Fruit fly (Drosophila melanogaster) whole organism, embryonic: ENCODE measurements around the gene Dic61B.

Source experiments
- Abd-B ChIP-seq: fragments of 200-800 bp; sonication (Bioruptor generic); optimal IDR thresholded peaks from 2 replicates; lab custom pipeline; 2018; ENCODE audit warnings: missing biosample characterization, mild to moderate bottlenecking, missing genetic modification characterization, moderate library complexity
- Asciz ChIP-seq: fragments of 200-800 bp; sonication (Bioruptor generic); optimal IDR thresholded peaks from 2 replicates; lab custom pipeline; 2017; ENCODE audit warnings: missing biosample characterization, mild to moderate bottlenecking, missing genetic modification characterization, missing genetic modification reagents
- Atf6 ChIP-seq: fragments of 200-800 bp; sonication (Bioruptor generic); IDR thresholded peaks from 2 replicates; pipeline ENCODE4 v1.3.6; 2022; ENCODE audit warnings: missing biosample characterization, missing genetic modification characterization
- CG11398 ChIP-seq: fragments of 200-800 bp; sonication (Bioruptor generic); optimal IDR thresholded peaks from 2 replicates; lab custom pipeline; 2016; ENCODE audit warnings: missing biosample characterization, missing genetic modification characterization
- CG11504 ChIP-seq: fragments of 200-800 bp; sonication (Bioruptor generic); optimal IDR thresholded peaks from 3 replicates; lab custom pipeline; 2019; ENCODE audit warnings: missing biosample characterization, mild to moderate bottlenecking, missing genetic modification characterization, moderate library complexity
- CG11560 ChIP-seq: fragments of 200-800 bp; sonication (Bioruptor generic); IDR thresholded peaks from 3 replicates; pipeline ENCODE4 v1.3.6; 2022; ENCODE audit warnings: missing biosample characterization, missing genetic modification characterization
- CG12659 ChIP-seq: fragments of 200-800 bp; sonication (Bioruptor generic); optimal IDR thresholded peaks from 3 replicates; lab custom pipeline; 2017; ENCODE audit warnings: mild to moderate bottlenecking, missing biosample characterization, missing genetic modification reagents, missing genetic modification characterization
- CG13123 ChIP-seq: fragments of 200-800 bp; sonication (Bioruptor generic); optimal IDR thresholded peaks from 2 replicates; lab custom pipeline; 2016; ENCODE audit warnings: missing biosample characterization, missing genetic modification characterization
- CG13287 ChIP-seq: fragments of 200-800 bp; sonication (Bioruptor generic); IDR thresholded peaks from 2 replicates; pipeline ENCODE4 v1.3.6; 2022; ENCODE audit warnings: missing biosample characterization, missing genetic modification characterization; ENCODE audit not compliant: partially characterized antibody
- CG14710 ChIP-seq: fragments of 200-800 bp; sonication (Bioruptor generic); optimal IDR thresholded peaks from 3 replicates; lab custom pipeline; 2019; ENCODE audit warnings: missing biosample characterization, mild to moderate bottlenecking, missing genetic modification characterization, moderate library complexity
- CG1603 ChIP-seq: fragments of 200-800 bp; sonication (Bioruptor generic); optimal IDR thresholded peaks from 2 replicates; lab custom pipeline; 2019; ENCODE audit warnings: missing biosample characterization, mild to moderate bottlenecking, missing genetic modification characterization, moderate library complexity
- CG2875 ChIP-seq: fragments of 200-800 bp; sonication (Bioruptor generic); optimal IDR thresholded peaks from 2 replicates; lab custom pipeline; 2017; ENCODE audit warnings: missing biosample characterization, mild to moderate bottlenecking, missing genetic modification characterization, missing genetic modification reagents
- CG3726 ChIP-seq: fragments of 200-800 bp; sonication (Bioruptor generic); IDR thresholded peaks from 3 replicates; pipeline ENCODE4, ENCODE4 v1.3.6; 2022; ENCODE audit warnings: missing biosample characterization, missing genetic modification characterization
- CG4730 ChIP-seq: fragments of 200-800 bp; sonication (Bioruptor generic); IDR thresholded peaks from 2 replicates; pipeline ENCODE4 v1.3.6; 2022; ENCODE audit warnings: missing biosample characterization, missing genetic modification characterization
- CG7928 ChIP-seq: fragments of 200-800 bp; sonication (Bioruptor generic); optimal IDR thresholded peaks from 2 replicates; lab custom pipeline; 2017; ENCODE audit warnings: missing biosample characterization, mild to moderate bottlenecking, missing genetic modification characterization
- CG9876 ChIP-seq: fragments of 200-800 bp; sonication (Bioruptor generic); optimal IDR thresholded peaks from 2 replicates; lab custom pipeline; 2016; ENCODE audit warnings: missing biosample characterization, missing genetic modification characterization
- Dad ChIP-seq: fragments of 200-800 bp; sonication (Bioruptor generic); optimal IDR thresholded peaks from 3 replicates; lab custom pipeline; 2016; ENCODE audit warnings: missing biosample characterization, missing genetic modification characterization
- E2f1 ChIP-seq: fragments of 200-800 bp; sonication (Bioruptor generic); IDR thresholded peaks from 2 replicates; pipeline ENCODE4 v1.3.6; 2022; ENCODE audit warnings: missing biosample characterization, missing genetic modification characterization
- E2f2 ChIP-seq: fragments of 200-800 bp; sonication (Bioruptor generic); IDR thresholded peaks from 2 replicates; pipeline ENCODE4 v1.3.6; 2022; ENCODE audit warnings: missing biosample characterization, missing genetic modification characterization
- Gsc ChIP-seq: fragments of 200-800 bp; sonication (Bioruptor generic); IDR thresholded peaks from 2 replicates; pipeline ENCODE4 v1.3.6; 2022; ENCODE audit warnings: missing biosample characterization, missing genetic modification characterization
- HLH54F ChIP-seq: fragments of 200-800 bp; sonication (Bioruptor generic); optimal IDR thresholded peaks from 3 replicates; lab custom pipeline; 2016; ENCODE audit warnings: missing biosample characterization, missing genetic modification characterization
- Hand ChIP-seq: fragments of 200-800 bp; sonication (Bioruptor generic); optimal IDR thresholded peaks from 2 replicates; lab custom pipeline; 2017; ENCODE audit warnings: mild to moderate bottlenecking, missing biosample characterization, missing genetic modification reagents, missing genetic modification characterization
- HmgZ ChIP-seq: fragments of 200-800 bp; sonication (Bioruptor generic); optimal IDR thresholded peaks from 2 replicates; lab custom pipeline; 2018; ENCODE audit warnings: missing biosample characterization, mild to moderate bottlenecking, missing genetic modification characterization
- Myb ChIP-seq: fragments of 200-800 bp; sonication (Bioruptor generic); optimal IDR thresholded peaks from 2 replicates; lab custom pipeline; 2016; ENCODE audit warnings: missing biosample characterization, missing genetic modification characterization
- Nf-YC ChIP-seq: fragments of 200-800 bp; optimal IDR thresholded peaks from 3 replicates; lab custom pipeline; 2019; ENCODE audit warnings: missing biosample characterization, mild to moderate bottlenecking, missing genetic modification characterization, moderate library complexity
- Rfx ChIP-seq: fragments of 200-800 bp; sonication (Bioruptor generic); IDR thresholded peaks from 2 replicates; pipeline ENCODE4 v1.3.6; 2022; ENCODE audit warnings: missing biosample characterization, missing genetic modification characterization
- Scr ChIP-seq: fragments of 200-800 bp; sonication (Bioruptor generic); IDR thresholded peaks from 2 replicates; pipeline ENCODE4 v1.3.6; 2022; ENCODE audit warnings: missing biosample characterization, missing genetic modification characterization; ENCODE audit not compliant: partially characterized antibody
- ato ChIP-seq: fragments of 200-800 bp; sonication (Bioruptor generic); IDR thresholded peaks from 2 replicates; pipeline ENCODE4 v1.3.6; 2022; ENCODE audit warnings: missing biosample characterization, missing genetic modification characterization; ENCODE audit not compliant: partially characterized antibody
- bbx ChIP-seq: fragments of 200-800 bp; sonication (Bioruptor generic); IDR thresholded peaks from 2 replicates; pipeline ENCODE4 v1.3.6; 2022; ENCODE audit warnings: missing biosample characterization, missing genetic modification characterization; ENCODE audit not compliant: partially characterized antibody
- dm ChIP-seq: fragments of 200-800 bp; sonication (Bioruptor generic); optimal IDR thresholded peaks from 3 replicates; lab custom pipeline; 2016; ENCODE audit warnings: missing biosample characterization, missing genetic modification characterization
- ems ChIP-seq: fragments of 200-800 bp; sonication (Bioruptor generic); optimal IDR thresholded peaks from 3 replicates; lab custom pipeline; 2016; ENCODE audit warnings: missing biosample characterization, missing genetic modification characterization
- gce ChIP-seq: fragments of 200-800 bp; sonication (Bioruptor generic); IDR thresholded peaks from 3 replicates; pipeline ENCODE4 v1.3.6; 2022; ENCODE audit warnings: missing biosample characterization, missing genetic modification characterization
- gem ChIP-seq: fragments of 200-800 bp; sonication (Bioruptor generic); optimal IDR thresholded peaks from 2 replicates; lab custom pipeline; 2019; ENCODE audit warnings: missing biosample characterization, mild to moderate bottlenecking, missing genetic modification characterization, moderate library complexity
- hbn ChIP-seq: fragments of 200-800 bp; sonication (Bioruptor generic); IDR thresholded peaks from 2 replicates; pipeline ENCODE4 v1.3.6; 2022; ENCODE audit warnings: missing biosample characterization, missing genetic modification characterization; ENCODE audit not compliant: partially characterized antibody
- knrl ChIP-seq: fragments of 200-800 bp; sonication (Bioruptor generic); IDR thresholded peaks from 3 replicates; pipeline ENCODE4 v1.3.6; 2022; ENCODE audit warnings: missing biosample characterization, missing genetic modification characterization; ENCODE audit not compliant: partially characterized antibody
- lbe ChIP-seq: fragments of 200-800 bp; sonication (Bioruptor generic); optimal IDR thresholded peaks from 2 replicates; lab custom pipeline; 2016; ENCODE audit warnings: missing biosample characterization, mild to moderate bottlenecking, missing genetic modification characterization
- lola ChIP-seq, 3 experiments: fragments of >200 bp in 2 of 3; fragments of 200-800 bp in 1 of 3; sonication (Bioruptor generic) in 1 of 3; optimal IDR thresholded peaks; 2 replicates each; lab custom pipeline; 2017 to 2019; ENCODE audit warnings: missing biosample characterization in 3 of 3, missing genetic modification characterization in 3 of 3, mild to moderate bottlenecking in 1 of 3, moderate library complexity in 1 of 3
- nerfin-2 ChIP-seq: fragments of 200-800 bp; sonication (Bioruptor generic); IDR thresholded peaks from 2 replicates; pipeline ENCODE4 v1.3.6; 2022; ENCODE audit warnings: missing biosample characterization, missing genetic modification characterization; ENCODE audit not compliant: partially characterized antibody
- org-1 ChIP-seq: fragments of 200-800 bp; sonication (Bioruptor generic); optimal IDR thresholded peaks from 2 replicates; lab custom pipeline; 2017; ENCODE audit warnings: missing biosample characterization, missing genetic modification characterization
- pum ChIP-seq: fragments of 200-800 bp; sonication (Bioruptor generic); optimal IDR thresholded peaks from 2 replicates; lab custom pipeline; 2016; ENCODE audit warnings: missing biosample characterization, missing genetic modification characterization
- sens ChIP-seq: fragments of 200-800 bp; sonication (Bioruptor generic); peaks from one replicate; lab custom pipeline; 2016; ENCODE audit warnings: missing biosample characterization, missing genetic modification characterization
- sna ChIP-seq: fragments of 200-800 bp; sonication (Bioruptor generic); IDR thresholded peaks from 2 replicates; pipeline ENCODE4 v1.3.6; 2022; ENCODE audit warnings: missing biosample characterization, missing genetic modification characterization; ENCODE audit not compliant: partially characterized antibody
- stwl ChIP-seq: fragments of 200-800 bp; sonication (Bioruptor generic); optimal IDR thresholded peaks from 3 replicates; lab custom pipeline; 2018; ENCODE audit warnings: missing biosample characterization, mild to moderate bottlenecking, missing genetic modification characterization, moderate library complexity
- tgo ChIP-seq: fragments of 200-800 bp; sonication (Bioruptor generic); IDR thresholded peaks from 3 replicates; pipeline ENCODE4 v1.3.6; 2022; ENCODE audit warnings: missing biosample characterization, missing genetic modification characterization
- tll ChIP-seq, 2 experiments: fragments of 200-800 bp in 1 of 2; fragments of >200 bp in 1 of 2; sonication (Bioruptor generic) in 1 of 2; optimal IDR thresholded peaks; 2 replicates each; lab custom pipeline; 2017 to 2019; ENCODE audit warnings: missing biosample characterization in 2 of 2, missing genetic modification characterization in 2 of 2, mild to moderate bottlenecking in 1 of 2, moderate library complexity in 1 of 2
- trem ChIP-seq: fragments of 200-800 bp; optimal IDR thresholded peaks from 3 replicates; lab custom pipeline; 2019; ENCODE audit warnings: missing biosample characterization, mild to moderate bottlenecking, missing genetic modification characterization, moderate library complexity
- unc-4 ChIP-seq: fragments of 200-800 bp; sonication (Bioruptor generic); IDR thresholded peaks from 2 replicates; pipeline ENCODE4 v1.3.6; 2022; ENCODE audit warnings: missing biosample characterization, missing genetic modification characterization; ENCODE audit not compliant: partially characterized antibody
- vnd ChIP-seq: fragments of 200-800 bp; sonication (Bioruptor generic); IDR thresholded peaks from 3 replicates; pipeline ENCODE4 v1.3.6; 2022; ENCODE audit warnings: missing biosample characterization, missing genetic modification characterization; ENCODE audit not compliant: partially characterized antibody
- vvl ChIP-seq: fragments of 200-800 bp; sonication (Bioruptor generic); IDR thresholded peaks from 2 replicates; pipeline ENCODE4 v1.3.6; 2022; ENCODE audit warnings: missing biosample characterization, missing genetic modification characterization

Gene Dic61B

DNA sequence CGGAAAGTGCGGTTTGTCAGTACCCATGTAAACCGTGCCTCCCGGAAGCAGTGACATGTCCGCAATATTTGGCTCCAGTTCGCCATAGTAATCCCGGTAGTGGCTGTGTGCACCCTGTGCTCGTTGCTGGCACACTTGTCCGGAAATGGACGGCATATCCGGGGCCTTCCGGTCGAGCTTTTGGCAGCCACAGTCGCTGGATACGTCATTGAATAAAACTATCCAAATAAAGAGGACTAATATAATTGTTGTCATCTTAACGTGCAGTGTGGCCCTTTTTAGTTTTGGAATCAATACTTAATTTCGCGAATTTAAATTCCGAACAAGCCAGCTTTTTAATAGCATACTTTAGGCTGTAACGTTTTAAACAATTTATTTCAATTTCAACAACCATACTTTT lies 23.6 kb upstream of the Dic61B start, which contains the start of gene CG7049 (continued):
- TF ChIP-seq CG13287 (GFP tag; lab: Robert Waterston, UW) (peak; percentile 59), HLH54F (no peak), lola (GFP tag; optimal IDR thresholded peaks at IDR 0.05; lab: Kevin White, UChicago) (peak in 1 of 3 experiments; percentile 23), gem (no peak), CG7928 (GFP tag; lab: Kevin White, UChicago) (no peak), trem (tag; lab: Kevin White, UChicago) (peak; percentile 28), CG14710 (tag; lab: Kevin White, UChicago) (peak; percentile 29), CG3726 (GFP tag; lab: Robert Waterston, UW) (no peak), CG2875 (GFP tag; lab: Kevin White, UChicago) (no peak), Asciz (no peak), dm (GFP tag; lab: Kevin White, UChicago) (no peak), knrl (no peak), CG11560 (tag; lab: Robert Waterston, UW) (no peak), sens (GFP tag; lab: Kevin White, UChicago) (peak; percentile 57)

DNA sequence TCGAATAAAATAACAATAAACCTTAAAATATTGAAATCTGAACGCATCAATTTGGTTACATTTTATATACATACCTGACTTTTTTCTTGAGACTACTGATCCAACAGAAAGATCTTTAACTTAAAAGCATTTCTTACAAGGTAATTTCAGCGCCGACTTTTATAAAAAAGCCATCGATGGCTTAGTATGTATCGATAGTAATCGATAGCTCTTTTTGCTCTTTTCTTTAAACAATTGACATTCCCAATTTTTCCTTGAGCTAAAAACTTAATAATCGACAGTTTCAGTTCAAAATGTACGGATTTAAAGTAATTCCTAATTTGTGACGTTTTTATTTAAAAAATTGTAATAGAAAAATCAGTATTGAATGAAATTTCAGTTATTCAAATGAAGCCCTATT lies 22.1 kb upstream of the Dic61B start:
- peak; percentile 88 for TF ChIP-seq E2f2
- peak; percentile 10 for TF ChIP-seq lbe (GFP tag; lab: Kevin White, UChicago)
- TF ChIP-seq pum (GFP tag; lab: Kevin White, UChicago): no peak
- peak; percentile 81 for TF ChIP-seq ato
- no peak for TF ChIP-seq tgo (GFP tag; lab: Robert Waterston, UW)
- peak; percentile 71 for TF ChIP-seq stwl (tag; lab: Kevin White, UChicago)
- peak; percentile 94 for TF ChIP-seq hbn (GFP tag; lab: Robert Waterston, UW)
- peak; percentile 36 for TF ChIP-seq CG1603 (tag; lab: Kevin White, UChicago)
- no peak for TF ChIP-seq tll (GFP tag; optimal IDR thresholded peaks at IDR 0.05; lab: Kevin White, UChicago)
- TF ChIP-seq nerfin-2 (GFP tag; lab: Robert Waterston, UW): peak; percentile 85
- no peak for TF ChIP-seq org-1 (GFP tag; lab: Kevin White, UChicago)
- TF ChIP-seq CG11398 (GFP tag; lab: Kevin White, UChicago): no peak
- no peak for TF ChIP-seq gce (GFP tag; lab: Robert Waterston, UW)
- no peak for TF ChIP-seq vvl
- TF ChIP-seq ems: no peak
- TF ChIP-seq CG12659 (GFP tag; lab: Kevin White, UChicago): peak; percentile 47
- TF ChIP-seq Dad: no peak
- TF ChIP-seq Rfx: no peak
- no peak for TF ChIP-seq CG13123 (GFP tag; lab: Kevin White, UChicago)
- peak; percentile 21 for TF ChIP-seq HmgZ (tag; lab: Kevin White, UChicago)
- TF ChIP-seq CG11504 (tag; lab: Kevin White, UChicago): no peak
- no peak for TF ChIP-seq CG9876 (GFP tag; lab: Kevin White, UChicago)
- no peak for TF ChIP-seq Hand (GFP tag; lab: Kevin White, UChicago)
- peak; percentile 21 for TF ChIP-seq Nf-YC (tag; lab: Kevin White, UChicago)
- peak; percentile 67 for TF ChIP-seq trem (tag; lab: Kevin White, UChicago)
- peak; percentile 93 for TF ChIP-seq unc-4 (GFP tag; lab: Robert Waterston, UW)
- TF ChIP-seq Atf6 (GFP tag; lab: Robert Waterston, UW): no peak
- no peak for TF ChIP-seq E2f1 (GFP tag; lab: Robert Waterston, UW)
- TF ChIP-seq bbx (GFP tag; lab: Robert Waterston, UW): peak; percentile 89
- no peak for TF ChIP-seq Abd-B (GFP tag; lab: Kevin White, UChicago)
- TF ChIP-seq sna (GFP tag; lab: Robert Waterston, UW): peak; percentile 91
- peak; percentile 81 for TF ChIP-seq vnd (GFP tag; lab: Robert Waterston, UW)
- TF ChIP-seq Gsc: no peak
- TF ChIP-seq Myb (GFP tag; lab: Kevin White, UChicago): peak; percentile 94
- TF ChIP-seq CG4730 (GFP tag; lab: Robert Waterston, UW): no peak
- TF ChIP-seq Scr (GFP tag; lab: Robert Waterston, UW): peak; percentile 89
